Worm (Caenorhabditis elegans) whole organism, L4/young adult: ENCODE results near the gene F01D4.5.

Source experiments
- dao-5 ChIP-seq: sonication (generic microtip); optimal IDR thresholded peaks from 2 replicates; lab custom pipeline; 2016; ENCODE audit warnings: missing genotype, missing genetic modification characterization, moderate library complexity, missing compliant biosample characterization
- him-1 ChIP-seq: sonication (generic microtip); optimal IDR thresholded peaks from 2 replicates; lab custom pipeline; 2016; ENCODE audit warnings: missing genotype, missing genetic modification reagents, missing genetic modification characterization, missing compliant biosample characterization

DNA sequence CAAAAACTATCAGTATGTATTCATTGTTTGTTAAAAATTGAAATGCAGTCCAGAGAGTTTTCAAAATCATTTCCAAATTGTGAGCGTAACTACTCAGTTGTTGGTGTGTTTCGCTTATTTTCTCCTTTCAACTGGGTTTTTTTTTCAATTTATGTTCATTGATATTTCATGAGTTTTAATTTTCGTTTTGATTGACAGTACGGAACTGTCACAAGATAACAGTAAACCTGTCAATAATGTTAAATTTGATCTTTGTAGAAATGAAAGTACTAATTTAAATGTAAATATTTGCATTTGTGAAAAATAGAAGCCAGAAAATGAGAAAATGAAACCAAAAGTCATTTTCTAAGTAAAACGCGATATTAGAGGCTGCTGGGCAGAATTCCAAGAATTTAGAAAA, 20.8 kb downstream of the F01D4.5 start:
- TF ChIP-seq him-1 (no peak), dao-5 (no peak)
